Worm (Caenorhabditis elegans): ENCODE data around the gene luc-7L.

ce11 chrII:7695636-7696035 is 11.6 kb downstream of the luc-7L start:
- no peak for TF ChIP-seq egl-27 (tag; optimal IDR thresholded peaks at IDR 0.05)
- TF ChIP-seq ztf-4 (tag; optimal IDR thresholded peaks at IDR 0.05): no peak
- TF ChIP-seq lin-15B (tag; optimal IDR thresholded peaks at IDR 0.05): no peak
- TF ChIP-seq ZK546.5 (tag; optimal IDR thresholded peaks at IDR 0.05): no peak
- TF ChIP-seq elt-1 (tag; optimal IDR thresholded peaks at IDR 0.05): no peak
- TF ChIP-seq pha-4 (tag; optimal IDR thresholded peaks at IDR 0.05): peak; percentile 3
- no peak for TF ChIP-seq tbx-2 (tag; optimal IDR thresholded peaks at IDR 0.05)

Measured in whole organism, L3 larva.